Fruit fly (Drosophila melanogaster) whole organism, embryonic: ENCODE measurements around the gene Kmn2.

Experiments used
- Ada2b ChIP-seq: fragments of 200-800 bp; sonication (Bioruptor generic); IDR thresholded peaks from 2 replicates; pipeline ENCODE4 v1.3.6; 2022; ENCODE audit warnings: missing biosample characterization, missing genetic modification characterization
- B-H2 ChIP-seq: fragments of 200-800 bp; sonication (Bioruptor generic); optimal IDR thresholded peaks from 2 replicates; lab custom pipeline; 2018; ENCODE audit warnings: missing biosample characterization, mild to moderate bottlenecking, missing genetic modification characterization
- Blimp-1 ChIP-seq: fragments of 200-800 bp; sonication (Bioruptor generic); optimal IDR thresholded peaks from 3 replicates; lab custom pipeline; 2018; ENCODE audit warnings: missing biosample characterization, missing genetic modification characterization, mild to moderate bottlenecking, moderate library complexity, missing genetic modification reagents
- CG11456 ChIP-seq: fragments of 200-800 bp; sonication (Bioruptor generic); IDR thresholded peaks from 3 replicates; pipeline ENCODE4 v1.3.6; 2022; ENCODE audit warnings: missing biosample characterization, missing genetic modification characterization
- CG11696 ChIP-seq: fragments of 200-800 bp; sonication (Bioruptor generic); IDR thresholded peaks from 2 replicates; pipeline ENCODE4 v1.3.6; 2022; ENCODE audit warnings: missing biosample characterization, missing genetic modification characterization
- CG12219 ChIP-seq: fragments of 200-800 bp; sonication (Bioruptor generic); optimal IDR thresholded peaks from 3 replicates; lab custom pipeline; 2018; ENCODE audit warnings: missing biosample characterization, mild to moderate bottlenecking, missing genetic modification characterization
- CG12659 ChIP-seq: fragments of 200-800 bp; sonication (Bioruptor generic); optimal IDR thresholded peaks from 3 replicates; lab custom pipeline; 2017; ENCODE audit warnings: mild to moderate bottlenecking, missing biosample characterization, missing genetic modification reagents, missing genetic modification characterization
- CG13287 ChIP-seq: fragments of 200-800 bp; sonication (Bioruptor generic); IDR thresholded peaks from 2 replicates; pipeline ENCODE4 v1.3.6; 2022; ENCODE audit warnings: missing biosample characterization, missing genetic modification characterization; ENCODE audit not compliant: partially characterized antibody
- CG15601 ChIP-seq: fragments of 200-800 bp; sonication (Bioruptor generic); optimal IDR thresholded peaks from 3 replicates; lab custom pipeline; 2019; ENCODE audit warnings: missing biosample characterization, mild to moderate bottlenecking, missing genetic modification characterization, moderate library complexity
- CG16813 ChIP-seq: fragments of 200-800 bp; sonication (Bioruptor generic); IDR thresholded peaks from 3 replicates; pipeline ENCODE4 v1.3.6; 2022; ENCODE audit warnings: missing biosample characterization, missing genetic modification characterization; ENCODE audit not compliant: partially characterized antibody
- CG3163 ChIP-seq: fragments of 200-800 bp; sonication (Bioruptor generic); optimal IDR thresholded peaks from 3 replicates; lab custom pipeline; 2016; ENCODE audit warnings: missing biosample characterization, missing genetic modification characterization
- CG34422 ChIP-seq: fragments of 200-800 bp; sonication (Bioruptor generic); IDR thresholded peaks from 3 replicates; pipeline ENCODE4 v1.3.6; 2022; ENCODE audit warnings: missing biosample characterization, missing genetic modification characterization
- CG3995 ChIP-seq: fragments of 200-800 bp; sonication (Bioruptor generic); optimal IDR thresholded peaks from 3 replicates; lab custom pipeline; 2016; ENCODE audit warnings: missing biosample characterization, missing genetic modification characterization
- CG4328 ChIP-seq: fragments of 200-800 bp; sonication (Bioruptor generic); optimal IDR thresholded peaks from 3 replicates; lab custom pipeline; 2017; ENCODE audit warnings: missing biosample characterization, missing genetic modification reagents, missing genetic modification characterization
- CG4404 ChIP-seq: fragments of 200-800 bp; sonication (Bioruptor generic); IDR thresholded peaks from 2 replicates; pipeline ENCODE4 v1.3.6; 2022; ENCODE audit warnings: missing biosample characterization, missing genetic modification characterization
- CG6272 ChIP-seq: fragments of 200-800 bp; sonication (Bioruptor generic); IDR thresholded peaks from 2 replicates; pipeline ENCODE4 v1.3.6; 2022; ENCODE audit warnings: missing biosample characterization, missing genetic modification characterization
- CG6854 ChIP-seq: fragments of 200-800 bp; sonication (Bioruptor generic); optimal IDR thresholded peaks from 3 replicates; lab custom pipeline; 2017; ENCODE audit warnings: missing biosample characterization, mild to moderate bottlenecking, missing genetic modification characterization
- D19A ChIP-seq: fragments of 200-800 bp; optimal IDR thresholded peaks from 3 replicates; lab custom pipeline; 2019; ENCODE audit warnings: missing biosample characterization, mild to moderate bottlenecking, missing genetic modification characterization, moderate library complexity
- Eip74EF ChIP-seq, 2 experiments: fragments of 200-800 bp in 1 of 2; fragments of >200 bp in 1 of 2; sonication (Bioruptor generic) in 1 of 2; optimal IDR thresholded peaks; 2 replicates each; lab custom pipeline; 2017 to 2019; ENCODE audit warnings: missing biosample characterization in 2 of 2, missing genetic modification characterization in 2 of 2, mild to moderate bottlenecking in 1 of 2, moderate library complexity in 1 of 2
- Fer3 ChIP-seq: fragments of 200-800 bp; sonication (Bioruptor generic); optimal IDR thresholded peaks from 2 replicates; lab custom pipeline; 2018; ENCODE audit warnings: missing biosample characterization, mild to moderate bottlenecking, missing genetic modification characterization, moderate library complexity
- HLH4C ChIP-seq: fragments of 200-800 bp; sonication (Bioruptor generic); IDR thresholded peaks from 3 replicates; pipeline ENCODE4 v1.3.6; 2022; ENCODE audit warnings: missing biosample characterization, missing genetic modification characterization; ENCODE audit not compliant: partially characterized antibody
- Jarid2 ChIP-seq: fragments of 200-800 bp; sonication (Bioruptor generic); optimal IDR thresholded peaks from 3 replicates; lab custom pipeline; 2017; ENCODE audit warnings: mild to moderate bottlenecking, missing biosample characterization, missing genetic modification reagents, missing genetic modification characterization
- Myb ChIP-seq: fragments of 200-800 bp; sonication (Bioruptor generic); optimal IDR thresholded peaks from 2 replicates; lab custom pipeline; 2016; ENCODE audit warnings: missing biosample characterization, missing genetic modification characterization
- NfI ChIP-seq: fragments of 200-800 bp; sonication (Bioruptor generic); optimal IDR thresholded peaks from 3 replicates; lab custom pipeline; 2018; ENCODE audit warnings: missing biosample characterization, mild to moderate bottlenecking, missing genetic modification characterization, moderate library complexity
- Rfx ChIP-seq: fragments of 200-800 bp; sonication (Bioruptor generic); IDR thresholded peaks from 2 replicates; pipeline ENCODE4 v1.3.6; 2022; ENCODE audit warnings: missing biosample characterization, missing genetic modification characterization
- TFAM ChIP-seq: fragments of 200-800 bp; sonication (Bioruptor generic); optimal IDR thresholded peaks from 2 replicates; lab custom pipeline; 2017; ENCODE audit warnings: missing biosample characterization, missing genetic modification characterization, inconsistent platforms
- Taf1 ChIP-seq: fragments of 200-800 bp; sonication (Bioruptor generic); IDR thresholded peaks from 2 replicates; pipeline ENCODE4 v1.3.6; 2022; ENCODE audit warnings: missing biosample characterization, missing genetic modification characterization
- Trl ChIP-seq, 3 experiments: fragments of >200 bp in 2 of 3; fragments of 200-800 bp in 1 of 3; sonication (Bioruptor generic) in 1 of 3; optimal IDR thresholded peaks; 2 replicates in 1 of 3; 3 replicates in 2 of 3; lab custom pipeline; 2016 to 2017; ENCODE audit warnings: missing biosample characterization in 1 of 3, missing genetic modification characterization in 1 of 3
- YL-1 ChIP-seq: fragments of 200-800 bp; sonication (Bioruptor generic); optimal IDR thresholded peaks from 3 replicates; lab custom pipeline; 2017; ENCODE audit warnings: missing biosample characterization, mild to moderate bottlenecking, missing genetic modification characterization
- bab2 ChIP-seq: fragments of 200-800 bp; sonication (Bioruptor generic); optimal IDR thresholded peaks from 2 replicates; lab custom pipeline; 2016; ENCODE audit warnings: missing biosample characterization, missing genetic modification characterization
- cad ChIP-seq: fragments of >200 bp; optimal IDR thresholded peaks from 2 replicates; lab custom pipeline; 2017; ENCODE audit warnings: missing biosample characterization, missing genetic modification characterization
- corto ChIP-seq: fragments of 200-800 bp; sonication (Bioruptor generic); optimal IDR thresholded peaks from 2 replicates; lab custom pipeline; 2016; ENCODE audit warnings: missing biosample characterization, mild to moderate bottlenecking, missing genetic modification characterization, moderate library complexity
- dpn ChIP-seq, 2 experiments: fragments of 200-800 bp; sonication (Bioruptor generic); optimal IDR thresholded peaks; 3 replicates each; lab custom pipeline; 2016; ENCODE audit warnings: missing biosample characterization in 2 of 2, missing genetic modification characterization in 2 of 2
- esg ChIP-seq: fragments of 200-800 bp; sonication (Bioruptor generic); conservative IDR thresholded peaks from 2 replicates; pipeline ENCODE4 v1.3.6; 2022; ENCODE audit warnings: missing biosample characterization, missing genetic modification characterization
- fu2 ChIP-seq: fragments of 200-800 bp; sonication (Bioruptor generic); optimal IDR thresholded peaks from 2 replicates; lab custom pipeline; 2016; ENCODE audit warnings: missing biosample characterization, missing genetic modification characterization
- gem ChIP-seq: fragments of 200-800 bp; sonication (Bioruptor generic); optimal IDR thresholded peaks from 2 replicates; lab custom pipeline; 2019; ENCODE audit warnings: missing biosample characterization, mild to moderate bottlenecking, missing genetic modification characterization, moderate library complexity
- ind ChIP-seq: fragments of 200-800 bp; sonication (Bioruptor generic); optimal IDR thresholded peaks from 3 replicates; lab custom pipeline; 2016; ENCODE audit warnings: missing biosample characterization, missing genetic modification characterization
- lbe ChIP-seq: fragments of 200-800 bp; sonication (Bioruptor generic); optimal IDR thresholded peaks from 2 replicates; lab custom pipeline; 2016; ENCODE audit warnings: missing biosample characterization, mild to moderate bottlenecking, missing genetic modification characterization
- nmo ChIP-seq: fragments of 200-800 bp; sonication (Bioruptor generic); optimal IDR thresholded peaks from 2 replicates; lab custom pipeline; 2018; ENCODE audit warnings: missing biosample characterization, mild to moderate bottlenecking, missing genetic modification characterization, moderate library complexity
- p53 ChIP-seq: fragments of 200-800 bp; sonication (Bioruptor generic); optimal IDR thresholded peaks from 2 replicates; lab custom pipeline; 2016; ENCODE audit warnings: missing biosample characterization, missing genetic modification characterization
- peb ChIP-seq: fragments of 200-800 bp; sonication (Bioruptor generic); IDR thresholded peaks from 2 replicates; pipeline ENCODE4 v1.3.6; 2022; ENCODE audit warnings: missing biosample characterization, missing genetic modification characterization
- slp2 ChIP-seq: fragments of 200-800 bp; sonication (Bioruptor generic); optimal IDR thresholded peaks from 2 replicates; lab custom pipeline; 2016; ENCODE audit warnings: missing biosample characterization, missing genetic modification characterization
- sug ChIP-seq: fragments of 200-800 bp; optimal IDR thresholded peaks from 2 replicates; lab custom pipeline; 2019; ENCODE audit warnings: missing biosample characterization, mild to moderate bottlenecking, missing genetic modification characterization, moderate library complexity
- toy ChIP-seq: fragments of 200-800 bp; sonication (Bioruptor generic); IDR thresholded peaks from 2 replicates; pipeline ENCODE4 v1.3.6; 2022; ENCODE audit warnings: missing biosample characterization, missing genetic modification characterization
- unpg ChIP-seq: fragments of 200-800 bp; sonication (Bioruptor generic); optimal IDR thresholded peaks from 3 replicates; lab custom pipeline; 2018; ENCODE audit warnings: missing biosample characterization, mild to moderate bottlenecking, missing genetic modification characterization, moderate library complexity
- wor ChIP-seq: fragments of 200-800 bp; sonication (Bioruptor generic); IDR thresholded peaks from 2 replicates; pipeline ENCODE4 v1.3.6; 2022; ENCODE audit warnings: missing biosample characterization, missing genetic modification characterization

Kmn2 gene

DNA sequence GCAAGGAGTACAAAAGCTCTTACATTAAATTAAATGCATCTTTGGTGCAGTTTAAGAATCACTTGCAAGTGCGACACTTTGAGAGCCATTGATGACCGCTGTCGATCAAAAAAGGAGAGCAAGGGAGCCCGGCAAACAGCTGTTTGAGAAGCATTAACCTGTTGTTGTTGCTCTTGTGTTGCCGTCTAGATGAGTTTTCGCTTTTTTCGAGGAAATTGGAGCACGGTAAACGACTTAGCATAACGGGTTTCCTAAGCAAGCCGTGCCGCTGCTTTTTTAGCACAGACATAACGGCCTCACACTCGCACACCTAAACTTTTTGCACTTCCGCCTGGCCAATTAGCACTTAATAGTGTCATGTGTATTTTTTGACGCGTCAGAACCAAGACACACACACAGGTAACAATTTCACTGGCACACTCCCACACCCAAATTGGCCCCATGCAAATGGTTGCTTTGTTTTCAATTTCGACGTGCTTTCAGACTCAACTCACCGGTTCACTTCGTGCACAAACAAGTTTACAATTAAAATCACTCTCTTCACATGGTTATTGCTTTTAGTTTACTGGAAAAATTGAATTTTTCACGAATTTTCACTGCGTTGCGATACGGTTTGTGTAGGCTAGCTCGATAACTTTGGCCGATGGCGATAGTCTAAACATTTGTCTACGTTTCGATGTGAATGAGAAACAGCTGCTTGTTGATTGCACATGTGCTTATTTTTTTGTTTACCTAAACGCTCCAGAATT lies 29.2 kb upstream of the Kmn2 start, which contains the start of the genes CG10903 and CG2747 (continued):
- TF ChIP-seq CG4328 (GFP tag; lab: Kevin White, UChicago): no peak
- TF ChIP-seq CG13287: peak; percentile 78
- TF ChIP-seq Myb (GFP tag; lab: Kevin White, UChicago): no peak
- peak; percentile 64; the same call in 2 of the 3 replicates for TF ChIP-seq CG16813 (GFP tag; lab: Robert Waterston, UW)
- TF ChIP-seq CG6854 (GFP tag; lab: Kevin White, UChicago): peak; percentile 49
- TF ChIP-seq Trl (optimal IDR thresholded peaks at IDR 0.05; lab: Kevin White, UChicago): no peak
- TF ChIP-seq Trl (GFP tag; optimal IDR thresholded peaks at IDR 0.05; lab: Kevin White, UChicago): no peak
- TF ChIP-seq fu2: no peak
- peak; percentile 52; the same call in 1 of the 3 replicates for TF ChIP-seq HLH4C (GFP tag; lab: Robert Waterston, UW)
- TF ChIP-seq peb: no peak
- TF ChIP-seq CG3995: peak; percentile 45
- TF ChIP-seq CG34422 (GFP tag; lab: Robert Waterston, UW): peak; percentile 25; the same call in 1 of the 3 replicates
- peak; percentile 24 for TF ChIP-seq nmo (GFP tag; lab: Kevin White, UChicago)
- no peak for TF ChIP-seq bab2
- peak; percentile 56 for TF ChIP-seq CG12659
- peak; percentile 36 for TF ChIP-seq p53 (GFP tag; lab: Kevin White, UChicago)
- TF ChIP-seq Jarid2: no peak
- TF ChIP-seq Eip74EF (GFP tag; optimal IDR thresholded peaks at IDR 0.05; lab: Kevin White, UChicago): peak in 1 of 2 experiments; percentile 80
- peak; percentile 70 for TF ChIP-seq sug (tag; lab: Kevin White, UChicago)
- TF ChIP-seq cad (GFP tag; lab: Kevin White, UChicago): peak; percentile 67

DNA sequence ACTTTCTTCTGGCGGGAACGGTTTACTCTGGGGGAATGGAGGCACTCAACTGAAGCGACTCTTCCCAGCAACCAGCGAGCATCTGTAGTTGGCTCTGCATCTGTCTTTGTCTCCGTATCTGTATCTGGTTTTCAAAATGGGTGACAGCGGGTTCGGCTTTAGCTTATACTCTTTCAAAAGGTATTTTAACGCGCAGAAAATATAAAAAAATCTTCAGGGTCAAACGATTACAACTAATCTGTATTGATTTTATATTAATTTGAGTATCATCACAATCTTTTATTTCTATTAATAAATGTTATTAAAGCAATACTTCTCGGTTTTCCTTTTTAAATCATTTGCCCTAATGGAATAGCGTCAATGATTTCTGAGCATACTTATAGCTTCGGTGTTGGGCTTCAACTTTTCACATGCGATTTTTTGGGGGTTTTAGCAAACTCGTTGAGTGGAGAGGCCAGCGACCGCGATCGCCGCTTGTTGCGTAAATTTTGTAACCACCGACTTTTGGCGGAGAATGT lies 28.4 kb upstream of the Kmn2 start, which contains the start of gene ImpE3:
TSS of gene ImpE3 (minus strand) at position 51 of the 518 bp plus-strand sequence.
- peak; percentile 82 for TF ChIP-seq D19A (tag; lab: Kevin White, UChicago)
- TF ChIP-seq corto: peak; percentile 23
- TF ChIP-seq lbe (GFP tag; lab: Kevin White, UChicago): peak; percentile 66
- TF ChIP-seq Rfx (GFP tag; lab: Robert Waterston, UW): 0 out of 2 replicates have a peak, but pooled peaks have one; percentile 10
- no peak for TF ChIP-seq wor (GFP tag; lab: Robert Waterston, UW)
- peak; percentile 32 for TF ChIP-seq gem (tag; lab: Kevin White, UChicago)

- no peak for TF ChIP-seq toy
- peak; percentile 55 for TF ChIP-seq ind
- peak; percentile 91 for TF ChIP-seq NfI (GFP tag; lab: Kevin White, UChicago)
- peak; percentile 58 for TF ChIP-seq YL-1
- no peak for TF ChIP-seq CG6272 (GFP tag; lab: Robert Waterston, UW)
- TF ChIP-seq CG12219 (GFP tag; lab: Kevin White, UChicago): peak; percentile 62
- no peak for TF ChIP-seq B-H2 (GFP tag; lab: Kevin White, UChicago)
- TF ChIP-seq esg: peak; percentile 81
- peak; percentile 86 for TF ChIP-seq CG3163 (GFP tag; lab: Kevin White, UChicago)
- TF ChIP-seq Blimp-1 (GFP tag; lab: Kevin White, UChicago): peak; percentile 86
- TF ChIP-seq slp2 (GFP tag; lab: Kevin White, UChicago): no peak
- 0 out of 3 replicates have a peak, but pooled peaks have one; percentile 67 for TF ChIP-seq CG11456 (GFP tag; lab: Robert Waterston, UW)
- peak; percentile 28; the same call in 1 of the 2 replicates for TF ChIP-seq Ada2b (GFP tag; lab: Robert Waterston, UW)
- TF ChIP-seq CG15601 (tag; lab: Kevin White, UChicago): peak; percentile 92
- peak; percentile 88 for TF ChIP-seq unpg (GFP tag; lab: Kevin White, UChicago)
- no peak for TF ChIP-seq Taf1 (GFP tag; lab: Robert Waterston, UW)
- peak; percentile 81 for TF ChIP-seq Fer3 (tag; lab: Kevin White, UChicago)
- no peak for TF ChIP-seq TFAM
- peak in 1 of 2 experiments; percentile 89 for TF ChIP-seq dpn (GFP tag; optimal IDR thresholded peaks at IDR 0.05; lab: Kevin White, UChicago)
- TF ChIP-seq CG11696 (GFP tag; lab: Robert Waterston, UW): peak; percentile 35; the same call in 1 of the 2 replicates
- peak; percentile 36; the same call in 1 of the 2 replicates for TF ChIP-seq CG4404 (GFP tag; lab: Robert Waterston, UW)
These were observed 26.1 kb upstream of the Kmn2 start for dm6 chr3R:8027203-8027688.
